Fruit fly (Drosophila melanogaster): ENCODE data around the gene CG15353.

CG15353 gene

DNA sequence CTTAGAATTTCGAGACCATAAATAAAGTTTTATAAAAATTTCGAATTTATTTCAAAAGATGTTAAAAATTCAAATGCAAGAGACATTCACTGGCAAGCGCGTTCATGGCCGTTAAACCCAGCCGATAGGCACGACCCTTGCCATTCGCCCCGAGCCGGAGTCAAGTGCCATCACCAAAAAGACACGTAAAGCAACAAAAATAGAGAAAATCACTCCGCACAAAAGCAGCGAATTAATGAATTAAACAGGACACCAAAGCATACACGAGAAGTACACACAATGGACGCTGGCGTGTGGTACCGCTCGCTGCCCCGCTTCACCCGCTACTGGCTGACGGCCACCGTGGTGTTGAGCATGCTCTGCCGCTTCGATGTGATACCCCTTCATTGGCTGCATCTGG is 33.0 kb downstream of the CG15353 start, which contains the start of gene Der-1:
Gene Der-1, plus strand, starts transcription at position 1 of the 400 bp plus-strand sequence.
- TF ChIP-seq D1 (tag; optimal IDR thresholded peaks at IDR 0.05) (no peak), CG8159 (tag; optimal IDR thresholded peaks at IDR 0.05) (no peak), CG4496 (GFP tag; IDR thresholded peaks at IDR 0.05) (peak; percentile 18; the same call in 1 of the 3 replicates), CG14655 (GFP tag; optimal IDR thresholded peaks at IDR 0.05) (no peak), fd96Ca (GFP tag; IDR thresholded peaks at IDR 0.05) (no peak), CG32121 (GFP tag; IDR thresholded peaks at IDR 0.05) (peak; percentile 28; the same call in 1 of the 2 replicates), Ets98B (GFP tag; IDR thresholded peaks at IDR 0.05) (peak; percentile 18; the same call in 1 of the 2 replicates)

DNA sequence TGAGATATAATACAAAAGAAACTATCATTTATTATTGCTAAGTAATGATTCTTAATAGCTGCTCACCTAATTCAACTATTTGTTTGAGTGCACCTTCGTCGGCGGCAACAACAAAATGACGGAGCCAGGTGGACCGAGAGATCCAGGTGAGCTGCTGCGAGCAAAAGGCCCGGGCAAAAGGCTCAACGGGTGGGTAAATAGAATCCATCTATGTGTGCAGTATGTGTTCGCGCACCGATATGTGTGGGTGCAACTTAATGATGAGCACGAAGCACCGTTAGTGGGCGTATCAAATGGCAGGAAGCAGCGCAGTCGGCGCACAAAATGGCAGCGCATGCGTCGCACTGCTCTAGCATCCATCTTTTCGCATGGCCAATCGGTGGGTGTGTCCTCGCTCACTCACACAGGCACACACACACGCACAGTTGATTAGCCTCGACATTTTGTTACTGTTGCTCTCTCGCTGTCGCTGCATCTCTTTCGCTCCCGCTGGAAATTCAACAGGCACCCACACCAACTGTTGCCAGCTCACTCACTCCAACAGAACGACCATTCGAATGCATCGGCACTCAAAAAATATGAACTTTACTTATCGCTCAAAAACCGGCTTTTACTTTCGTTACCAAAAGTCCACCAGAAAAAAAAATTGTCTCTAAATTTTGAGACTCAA is 34.4 kb downstream of the CG15353 start:
- TF ChIP-seq CG8159 (tag; optimal IDR thresholded peaks at IDR 0.05) (peak; percentile 5), Snoo (tag; optimal IDR thresholded peaks at IDR 0.05) (no peak)

DNA sequence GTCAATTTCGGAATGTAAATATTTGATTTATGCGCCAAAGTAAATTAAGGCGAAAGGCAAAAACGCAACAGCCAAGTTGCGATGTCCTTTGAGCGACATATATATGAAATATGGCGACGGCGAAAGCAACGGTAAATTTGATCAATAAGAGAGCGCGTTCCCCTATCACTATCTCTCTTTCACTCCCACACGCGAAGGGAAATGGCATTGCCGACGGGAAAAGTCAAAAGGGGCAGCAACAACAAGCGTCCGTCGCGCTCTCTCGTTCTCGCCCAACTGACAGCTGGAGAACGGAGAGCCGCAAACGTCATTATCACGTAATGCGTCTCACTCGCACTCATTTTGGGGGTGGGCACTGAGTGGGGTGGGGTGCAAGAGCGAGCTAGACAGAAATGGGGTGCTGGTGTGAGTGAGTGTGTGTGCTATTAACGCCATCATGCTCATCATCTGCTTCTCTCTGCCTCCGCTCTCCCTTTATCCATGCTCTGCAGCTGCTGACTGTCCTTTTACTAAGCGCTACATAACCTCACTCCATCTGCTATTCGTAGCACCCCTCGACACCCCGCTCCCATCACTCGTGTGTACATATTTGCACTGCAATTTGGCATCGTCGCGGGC is 36.6 kb downstream of the CG15353 start, which contains the start of gene erm:
Gene erm, minus strand, starts transcription at position 51 of the 618 bp plus-strand sequence.
- TF ChIP-seq CG13204 (GFP tag; optimal IDR thresholded peaks at IDR 0.05) (peak; percentile 23), rn (GFP tag; IDR thresholded peaks at IDR 0.05) (peak; percentile 19; the same call in 1 of the 2 replicates), CG4496 (GFP tag; IDR thresholded peaks at IDR 0.05) (no peak), Snoo (tag; optimal IDR thresholded peaks at IDR 0.05) (no peak), CG8301 (tag; optimal IDR thresholded peaks at IDR 0.05) (no peak)

DNA sequence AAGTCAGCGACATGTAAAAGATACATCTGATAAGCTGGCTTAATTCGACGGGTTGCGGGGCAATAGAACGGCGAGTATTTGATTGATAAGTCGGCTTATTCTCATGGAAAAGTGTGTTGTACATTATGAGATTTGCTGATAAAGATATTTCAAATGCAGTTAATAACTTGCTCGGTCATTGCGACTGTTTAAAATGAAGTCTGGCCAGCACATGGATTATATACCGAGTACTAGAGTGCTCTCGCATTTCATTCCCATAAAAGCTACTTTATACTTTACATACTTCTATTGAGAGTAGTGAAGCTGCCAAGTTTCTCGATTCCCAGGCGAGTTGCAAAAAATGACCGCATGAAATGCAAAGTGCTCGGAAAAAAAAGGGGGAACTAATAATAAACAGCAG is 39.1 kb downstream of the CG15353 start:
- TF ChIP-seq Pif1A (GFP tag; optimal IDR thresholded peaks at IDR 0.05) = no peak
- no peak for TF ChIP-seq Ets98B (GFP tag; IDR thresholded peaks at IDR 0.05)

DNA sequence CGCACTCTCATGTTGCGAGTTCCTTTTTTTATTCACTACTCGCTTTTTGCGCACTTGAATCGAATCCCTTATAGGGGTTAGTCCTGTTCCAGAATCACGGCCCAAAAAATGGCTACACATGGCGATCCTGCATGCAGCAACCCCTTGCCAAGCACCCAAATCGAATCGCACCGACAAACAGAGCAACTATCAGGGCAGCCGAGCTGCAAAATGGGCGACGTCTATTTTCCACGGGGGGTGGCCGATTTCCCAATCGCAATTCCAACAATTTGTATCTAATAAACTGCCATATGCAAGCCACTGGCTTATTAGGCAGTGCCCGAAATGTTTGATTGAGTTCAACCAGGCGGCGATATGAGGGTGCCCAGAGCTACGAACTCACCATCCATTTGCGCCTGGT is 39.7 kb downstream of the CG15353 start:
- TF ChIP-seq D1 (tag; optimal IDR thresholded peaks at IDR 0.05) (no peak), fd96Ca (GFP tag; IDR thresholded peaks at IDR 0.05) (no peak), CG32121 (GFP tag; IDR thresholded peaks at IDR 0.05) (no peak), Pif1B (GFP tag; optimal IDR thresholded peaks at IDR 0.05) (no peak), CG8159 (tag; optimal IDR thresholded peaks at IDR 0.05) (no peak), gl (tag; optimal IDR thresholded peaks at IDR 0.05) (no peak), CG14655 (GFP tag; optimal IDR thresholded peaks at IDR 0.05) (no peak), CG13204 (GFP tag; optimal IDR thresholded peaks at IDR 0.05) (no peak), CG34367 (tag; optimal IDR thresholded peaks at IDR 0.05) (no peak)

DNA sequence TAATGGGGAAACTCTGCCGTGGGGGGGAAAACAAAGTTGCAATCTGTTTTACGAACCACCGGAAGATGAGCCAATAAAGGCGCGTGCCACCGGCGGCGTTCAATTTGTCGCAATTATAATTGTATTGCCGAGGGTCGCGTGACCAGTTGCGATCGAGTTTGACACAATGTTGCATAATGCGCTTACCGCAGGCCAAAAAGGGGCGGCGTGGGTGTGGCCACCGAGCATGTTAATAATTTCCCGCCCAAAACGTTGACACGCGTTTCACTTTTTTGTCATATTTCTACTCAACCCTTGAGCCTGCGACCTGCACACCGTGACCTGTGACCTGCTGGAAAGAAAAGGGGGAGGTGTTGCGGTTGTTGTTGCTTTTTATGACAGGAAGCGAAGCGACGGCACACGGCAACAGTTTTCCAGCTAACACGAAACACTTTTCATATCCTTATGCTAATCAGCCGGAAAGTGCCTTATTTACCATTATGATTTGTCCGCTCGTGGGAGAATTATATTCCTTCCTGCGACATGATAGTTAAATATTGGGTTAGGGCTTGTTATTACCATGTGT is 45.0 kb downstream of the CG15353 start:
- no peak for TF ChIP-seq CG12605 (GFP tag; IDR thresholded peaks at IDR 0.05)
- no peak for TF ChIP-seq Ets98B (GFP tag; IDR thresholded peaks at IDR 0.05)
- TF ChIP-seq gl (tag; optimal IDR thresholded peaks at IDR 0.05) = no peak
- TF ChIP-seq Pif1A (GFP tag; optimal IDR thresholded peaks at IDR 0.05) = no peak
- no peak for TF ChIP-seq Snoo (tag; optimal IDR thresholded peaks at IDR 0.05)
- TF ChIP-seq CG9948 (tag; optimal IDR thresholded peaks at IDR 0.05) = no peak
- no peak for TF ChIP-seq EcR (GFP tag; optimal IDR thresholded peaks at IDR 0.05)
- no peak for TF ChIP-seq CG8301 (tag; optimal IDR thresholded peaks at IDR 0.05)
- TF ChIP-seq CG15710 (tag; optimal IDR thresholded peaks at IDR 0.05) = no peak
- no peak for TF ChIP-seq D1 (tag; optimal IDR thresholded peaks at IDR 0.05)
- TF ChIP-seq CG4496 (GFP tag; IDR thresholded peaks at IDR 0.05) = no peak
- no peak for TF ChIP-seq CG34367 (tag; optimal IDR thresholded peaks at IDR 0.05)
- no peak for TF ChIP-seq CG13204 (GFP tag; optimal IDR thresholded peaks at IDR 0.05)
- TF ChIP-seq CG17806 (tag; optimal IDR thresholded peaks at IDR 0.05) = no peak
- no peak for TF ChIP-seq CG32121 (GFP tag; IDR thresholded peaks at IDR 0.05)
- TF ChIP-seq Pif1B (GFP tag; optimal IDR thresholded peaks at IDR 0.05) = no peak
- TF ChIP-seq rn (GFP tag; IDR thresholded peaks at IDR 0.05) = no peak
- no peak for TF ChIP-seq CG14655 (GFP tag; optimal IDR thresholded peaks at IDR 0.05)
- TF ChIP-seq CG10348 (GFP tag; IDR thresholded peaks at IDR 0.05) = no peak

DNA sequence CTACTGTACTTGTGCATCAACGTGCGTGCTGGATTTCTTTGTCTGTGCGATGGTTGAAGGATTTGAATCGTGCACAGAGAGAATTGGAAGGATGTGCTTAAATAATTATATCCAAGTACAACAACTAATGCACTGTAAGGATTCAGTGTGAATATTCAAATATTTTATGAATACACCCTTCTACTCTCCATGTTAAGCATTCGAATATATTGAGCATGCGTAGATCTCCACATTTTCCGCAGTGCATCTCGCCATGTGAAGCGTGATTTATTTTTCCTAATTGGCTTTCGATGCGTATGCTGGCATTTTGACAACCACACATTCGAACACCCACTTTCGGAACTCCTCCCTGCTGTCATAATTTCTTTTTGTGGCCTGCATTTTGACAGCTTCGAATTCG is 46.9 kb downstream of the CG15353 start:
- TF ChIP-seq CG15710 (tag; optimal IDR thresholded peaks at IDR 0.05) = no peak
- no peak for TF ChIP-seq Ets98B (GFP tag; IDR thresholded peaks at IDR 0.05)
- no peak for TF ChIP-seq CG17806 (tag; optimal IDR thresholded peaks at IDR 0.05)
- TF ChIP-seq CG32121 (GFP tag; IDR thresholded peaks at IDR 0.05) = no peak
- TF ChIP-seq CG9948 (tag; optimal IDR thresholded peaks at IDR 0.05) = no peak
- no peak for TF ChIP-seq gl (tag; optimal IDR thresholded peaks at IDR 0.05)
- TF ChIP-seq CG8159 (tag; optimal IDR thresholded peaks at IDR 0.05) = peak; percentile 11
